Worm (Caenorhabditis elegans) whole organism, L4 larva: Measurements from ENCODE around the gene tnt-3.

ENCODE experiments used
- D1046.2 ChIP-seq: fragments of 200-800 bp; sonication (Bioruptor generic); IDR thresholded peaks from 2 replicates; pipeline ENCODE4 v1.3.6; 2022; ENCODE audit warnings: missing genetic modification characterization, missing compliant biosample characterization
- F10B5.3 ChIP-seq: sonication (generic microtip); optimal IDR thresholded peaks from 2 replicates; lab custom pipeline; 2016; ENCODE audit warnings: mild to moderate bottlenecking, missing genetic modification characterization, missing compliant biosample characterization
- F37D6.2 ChIP-seq: sonication (generic microtip); optimal IDR thresholded peaks from 2 replicates; lab custom pipeline; 2016; ENCODE audit warnings: mild to moderate bottlenecking, missing genetic modification characterization, missing compliant biosample characterization
- R02D3.7 ChIP-seq: fragments of 150-350 bp; sonication (generic microtip); optimal IDR thresholded peaks from 3 replicates; lab custom pipeline; 2014; ENCODE audit warnings: missing biosample characterization, missing genetic modification characterization
- Y105C5A.15 ChIP-seq: fragments of 200-800 bp; sonication (Bioruptor generic); IDR thresholded peaks from 2 replicates; pipeline ENCODE4 v1.3.6; 2022; ENCODE audit warnings: missing genetic modification characterization, missing compliant biosample characterization
- Y48G9A.11 ChIP-seq: fragments of 200-800 bp; sonication (Bioruptor generic); IDR thresholded peaks from 2 replicates; pipeline ENCODE4 v1.3.6; 2022; ENCODE audit warnings: missing genetic modification reagents, missing genetic modification characterization, missing compliant biosample characterization
- Y5F2A.4 ChIP-seq: fragments of 200-800 bp; sonication (Bioruptor generic); optimal IDR thresholded peaks from 2 replicates; lab custom pipeline; 2018; ENCODE audit warnings: mild to moderate bottlenecking, missing genetic modification characterization, missing compliant biosample characterization
- Y75B8A.6 ChIP-seq: fragments of 200-800 bp; sonication (Bioruptor generic); IDR thresholded peaks from 2 replicates; pipeline ENCODE4 v1.3.6; 2022; ENCODE audit warnings: missing genetic modification reagents, missing genetic modification characterization, missing compliant biosample characterization
- ZK337.2 ChIP-seq: fragments of 200-800 bp; sonication (Bioruptor generic); IDR thresholded peaks from 2 replicates; pipeline ENCODE4 v1.3.6; 2022; ENCODE audit warnings: missing genetic modification reagents, missing genetic modification characterization, missing compliant biosample characterization
- aha-1 ChIP-seq: fragments of 150-350 bp; peaks from one replicate; lab custom pipeline; 2014; ENCODE audit warnings: missing biosample characterization, missing genetic modification characterization
- ceh-20 ChIP-seq: fragments of 200-800 bp; sonication (Bioruptor generic); IDR thresholded peaks from 2 replicates; pipeline ENCODE4 v1.3.6; 2022; ENCODE audit warnings: missing genetic modification reagents, missing genetic modification characterization, missing compliant biosample characterization
- ceh-28 ChIP-seq: fragments of 150-350 bp; optimal IDR thresholded peaks from 2 replicates; lab custom pipeline; 2014; ENCODE audit warnings: missing biosample characterization, missing genetic modification reagents, missing genetic modification characterization
- ceh-32 ChIP-seq: sonication (generic microtip); optimal IDR thresholded peaks from 2 replicates; lab custom pipeline; 2016; ENCODE audit warnings: mild to moderate bottlenecking, missing genetic modification characterization, missing compliant biosample characterization; ENCODE audit not compliant: poor library complexity
- ces-1 ChIP-seq: fragments of 150-350 bp; sonication (generic microtip); optimal IDR thresholded peaks from 4 replicates; lab custom pipeline; 2014; ENCODE audit warnings: missing biosample characterization, missing genetic modification reagents, missing genetic modification characterization
- dmd-6 ChIP-seq: fragments of 200-800 bp; sonication (Bioruptor generic); IDR thresholded peaks from 2 replicates; pipeline ENCODE4 v1.3.6; 2022; ENCODE audit warnings: missing genetic modification reagents, missing genetic modification characterization, missing compliant biosample characterization
- dmd-8 ChIP-seq: fragments of 200-800 bp; sonication (Bioruptor generic); IDR thresholded peaks from 2 replicates; pipeline ENCODE4 v1.3.6; 2022; ENCODE audit warnings: missing genetic modification characterization, missing compliant biosample characterization
- dve-1 ChIP-seq: sonication (generic microtip); optimal IDR thresholded peaks from 2 replicates; lab custom pipeline; 2017; ENCODE audit warnings: antibody characterized with exemption, mild to moderate bottlenecking, missing genetic modification characterization, missing compliant biosample characterization; ENCODE audit not compliant: insufficient read depth
- egl-43 ChIP-seq: fragments of 200-800 bp; sonication (Bioruptor generic); IDR thresholded peaks from 2 replicates; pipeline ENCODE4 v1.3.6; 2022; ENCODE audit warnings: missing genetic modification reagents, missing genetic modification characterization, missing compliant biosample characterization
- fkh-10 ChIP-seq: fragments of 150-350 bp; optimal IDR thresholded peaks from 2 replicates; lab custom pipeline; 2014; ENCODE audit warnings: missing biosample characterization, missing genetic modification reagents, missing genetic modification characterization
- gei-8 ChIP-seq: fragments of 200-800 bp; sonication (Bioruptor generic); optimal IDR thresholded peaks from 2 replicates; lab custom pipeline; 2018; ENCODE audit warnings: mild to moderate bottlenecking, missing genetic modification characterization, missing compliant biosample characterization
- hlh-30 ChIP-seq: sonication (generic microtip); optimal IDR thresholded peaks from 2 replicates; lab custom pipeline; 2017; ENCODE audit warnings: antibody characterized with exemption, mild to moderate bottlenecking, missing genetic modification characterization, missing compliant biosample characterization; ENCODE audit not compliant: insufficient read depth
- hmg-1.1 ChIP-seq: fragments of 200-800 bp; sonication (Bioruptor generic); IDR thresholded peaks from 2 replicates; pipeline ENCODE4 v1.3.6; 2022; ENCODE audit warnings: missing genetic modification reagents, missing genetic modification characterization, missing compliant biosample characterization
- lin-38 ChIP-seq: fragments of 200-800 bp; sonication (Bioruptor generic); IDR thresholded peaks from 2 replicates; pipeline ENCODE4 v1.3.6; 2022; ENCODE audit warnings: missing genetic modification reagents, missing genetic modification characterization, missing compliant biosample characterization
- lsy-2 ChIP-seq, 2 experiments: fragments of 150-350 bp in 1 of 2; sonication (generic microtip) in 1 of 2; optimal IDR thresholded peaks; 2 replicates each; lab custom pipeline; 2014 to 2017; ENCODE audit warnings: missing biosample characterization in 2 of 2, missing genetic modification characterization in 2 of 2
- madf-9 ChIP-seq: fragments of 200-800 bp; sonication (Bioruptor generic); conservative IDR thresholded peaks from 2 replicates; pipeline ENCODE4 v1.3.6; 2022; ENCODE audit warnings: missing genetic modification reagents, missing genetic modification characterization, missing compliant biosample characterization
- mdl-1 ChIP-seq, 2 experiments: fragments of 150-350 bp in 1 of 2; sonication (generic microtip) in 1 of 2; optimal IDR thresholded peaks; 2 replicates each; lab custom pipeline; 2014 to 2017; ENCODE audit warnings: missing biosample characterization in 2 of 2, missing genetic modification characterization in 2 of 2
- mep-1 ChIP-seq: fragments of 150-350 bp; sonication (generic microtip); optimal IDR thresholded peaks from 3 replicates; lab custom pipeline; 2014; ENCODE audit warnings: missing biosample characterization, missing genetic modification characterization
- mes-2 ChIP-seq: sonication (generic microtip); optimal IDR thresholded peaks from 2 replicates; lab custom pipeline; 2016; ENCODE audit warnings: missing genotype, mild to moderate bottlenecking, missing genetic modification characterization, missing compliant biosample characterization; ENCODE audit not compliant: poor library complexity, severe bottlenecking
- mxl-3 ChIP-seq: fragments of 200-800 bp; sonication (Bioruptor generic); optimal IDR thresholded peaks from 2 replicates; lab custom pipeline; 2018; ENCODE audit warnings: mild to moderate bottlenecking, missing genetic modification characterization, missing compliant biosample characterization
- nhr-11 ChIP-seq: fragments of 150-350 bp; optimal IDR thresholded peaks from 2 replicates; lab custom pipeline; 2014; ENCODE audit warnings: missing biosample characterization, missing genetic modification characterization
- nhr-111 ChIP-seq: fragments of 200-800 bp; sonication (Bioruptor generic); optimal IDR thresholded peaks from 2 replicates; lab custom pipeline; 2018; ENCODE audit warnings: mild to moderate bottlenecking, missing genetic modification characterization, missing compliant biosample characterization
- nhr-237 ChIP-seq: sonication (generic microtip); optimal IDR thresholded peaks from 2 replicates; lab custom pipeline; 2017; ENCODE audit warnings: missing biosample characterization, missing genetic modification characterization
- nhr-28 ChIP-seq: fragments of 150-350 bp; optimal IDR thresholded peaks from 2 replicates; lab custom pipeline; 2014; ENCODE audit warnings: missing biosample characterization, missing genetic modification characterization
- nhr-48 ChIP-seq: sonication (generic microtip); optimal IDR thresholded peaks from 2 replicates; lab custom pipeline; 2016; ENCODE audit warnings: mild to moderate bottlenecking, missing genetic modification characterization, missing compliant biosample characterization
- nhr-6 ChIP-seq: fragments of 150-350 bp; optimal IDR thresholded peaks from 2 replicates; lab custom pipeline; 2014; ENCODE audit warnings: missing biosample characterization, missing genetic modification characterization
- nhr-77 ChIP-seq: fragments of 150-350 bp; optimal IDR thresholded peaks from 2 replicates; lab custom pipeline; 2014; ENCODE audit warnings: missing biosample characterization, missing genetic modification characterization
- php-3 ChIP-seq: fragments of 200-800 bp; sonication (Bioruptor generic); IDR thresholded peaks from 2 replicates; pipeline ENCODE4 v1.3.6; 2022; ENCODE audit warnings: missing genetic modification reagents, missing genetic modification characterization, missing compliant biosample characterization
- rbr-2 ChIP-seq: sonication (generic microtip); optimal IDR thresholded peaks from 2 replicates; lab custom pipeline; 2016; ENCODE audit warnings: missing genotype, missing genetic modification characterization, missing compliant biosample characterization
- saeg-2 ChIP-seq: fragments of 200-800 bp; sonication (Bioruptor generic); IDR thresholded peaks from 2 replicates; pipeline ENCODE4 v1.3.6; 2022; ENCODE audit warnings: missing genetic modification reagents, missing genetic modification characterization, missing compliant biosample characterization
- skn-1 ChIP-seq: fragments of 150-350 bp; optimal IDR thresholded peaks from 2 replicates; lab custom pipeline; 2014; ENCODE audit warnings: missing biosample characterization, missing genetic modification characterization
- spr-1 ChIP-seq: sonication (generic microtip); optimal IDR thresholded peaks from 2 replicates; lab custom pipeline; 2016; ENCODE audit warnings: mild to moderate bottlenecking, missing genetic modification characterization, missing compliant biosample characterization
- tag-97 ChIP-seq: fragments of 200-800 bp; sonication (Bioruptor generic); IDR thresholded peaks from 2 replicates; pipeline ENCODE4 v1.3.6; 2022; ENCODE audit warnings: missing genetic modification characterization, missing compliant biosample characterization
- unc-39 ChIP-seq: sonication (generic microtip); optimal IDR thresholded peaks from 2 replicates; lab custom pipeline; 2017; ENCODE audit warnings: missing biosample characterization, missing genetic modification characterization
- vab-7 ChIP-seq: fragments of 200-800 bp; sonication (Bioruptor generic); IDR thresholded peaks from 2 replicates; pipeline ENCODE4 v1.3.6; 2022; ENCODE audit warnings: missing genetic modification reagents, missing genetic modification characterization, missing compliant biosample characterization
- zfp-2 ChIP-seq: sonication (generic microtip); optimal IDR thresholded peaks from 2 replicates; lab custom pipeline; 2016; ENCODE audit warnings: mild to moderate bottlenecking, missing genetic modification characterization, missing compliant biosample characterization
- zip-11 ChIP-seq: fragments of 200-800 bp; sonication (Bioruptor generic); IDR thresholded peaks from 2 replicates; pipeline ENCODE4 v1.3.6; 2022; ENCODE audit warnings: missing genetic modification characterization, missing compliant biosample characterization
- zip-2 ChIP-seq: fragments of 150-350 bp; optimal IDR thresholded peaks from 2 replicates; lab custom pipeline; 2014; ENCODE audit warnings: missing biosample characterization, missing genetic modification characterization
- ztf-7 ChIP-seq: fragments of 150-350 bp; optimal IDR thresholded peaks from 2 replicates; lab custom pipeline; 2014; ENCODE audit warnings: missing biosample characterization, missing genetic modification characterization

Gene tnt-3

DNA sequence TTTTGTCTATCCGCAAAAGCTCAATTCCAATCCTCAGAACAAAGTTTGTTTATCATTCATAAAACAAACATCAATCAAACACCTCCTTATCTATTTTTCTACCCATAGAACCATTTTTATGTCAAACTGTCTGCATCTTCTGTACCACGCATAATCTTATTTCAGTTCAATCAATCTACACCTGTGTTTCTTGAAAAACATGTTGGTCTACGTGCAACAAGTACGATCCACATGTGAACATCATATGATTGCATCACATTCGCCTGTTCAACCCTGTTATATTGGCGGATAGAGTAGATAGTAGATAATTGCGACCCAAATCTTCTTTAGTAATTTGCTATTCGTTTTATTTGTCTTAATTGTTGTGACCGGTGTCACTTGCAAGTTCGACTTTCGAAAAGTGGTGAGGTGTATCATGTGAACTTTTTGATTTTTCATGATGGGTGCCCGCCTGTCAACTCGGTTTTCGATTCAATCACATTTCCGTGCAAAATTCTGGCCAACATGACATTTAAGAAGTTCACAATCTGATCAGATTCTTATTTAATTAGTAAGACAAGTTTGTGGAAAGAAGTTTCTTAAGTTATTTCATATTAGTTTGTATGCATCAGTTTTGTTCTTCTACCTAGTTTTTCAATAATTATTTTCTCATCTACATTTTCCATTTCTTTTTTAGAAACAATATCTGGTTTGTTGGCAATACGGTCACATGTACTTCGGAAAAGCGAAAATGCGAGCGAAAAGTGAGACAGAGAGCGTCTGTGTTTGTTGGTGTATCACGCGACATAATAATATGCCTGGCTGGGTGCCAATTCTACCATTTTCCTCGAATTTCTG lies 7.5 kb upstream of the tnt-3 start (continued):
- TF ChIP-seq lsy-2 (tag; optimal IDR thresholded peaks at IDR 0.05; lab: Kevin White, UChicago): peak in 1 of 2 experiments; percentile 54
- TF ChIP-seq lin-38 (GFP tag; lab: Robert Waterston, UW): no peak
- TF ChIP-seq nhr-111 (GFP tag; lab: Kevin White, UChicago): no peak
- no peak for TF ChIP-seq Y5F2A.4
- no peak for TF ChIP-seq tag-97 (GFP tag; lab: Robert Waterston, UW)
- peak; percentile 51 for TF ChIP-seq nhr-77
- TF ChIP-seq ZK337.2 (GFP tag; lab: Robert Waterston, UW): no peak
- TF ChIP-seq nhr-6 (tag; lab: Kevin White, UChicago): no peak
- no peak for TF ChIP-seq zip-11 (GFP tag; lab: Robert Waterston, UW)
- no peak for TF ChIP-seq unc-39 (tag; lab: Kevin White, UChicago)
- no peak for TF ChIP-seq skn-1
- peak; percentile 37 for TF ChIP-seq mep-1
- peak in 1 of 2 experiments; percentile 15 for TF ChIP-seq mdl-1 (tag; optimal IDR thresholded peaks at IDR 0.05; lab: Kevin White, UChicago)
- peak; percentile 98 for TF ChIP-seq ztf-7 (tag; lab: Kevin White, UChicago)
- TF ChIP-seq nhr-11: peak; percentile 42
- TF ChIP-seq mxl-3: peak; percentile 39
- TF ChIP-seq nhr-237 (tag; lab: Kevin White, UChicago): no peak
- TF ChIP-seq Y48G9A.11: no peak
- no peak for TF ChIP-seq ces-1 (GFP tag; lab: Kevin White, UChicago)
- TF ChIP-seq ceh-20 (GFP tag; lab: Robert Waterston, UW): no peak
- TF ChIP-seq, all 104 proteins: peak for 24

DNA sequence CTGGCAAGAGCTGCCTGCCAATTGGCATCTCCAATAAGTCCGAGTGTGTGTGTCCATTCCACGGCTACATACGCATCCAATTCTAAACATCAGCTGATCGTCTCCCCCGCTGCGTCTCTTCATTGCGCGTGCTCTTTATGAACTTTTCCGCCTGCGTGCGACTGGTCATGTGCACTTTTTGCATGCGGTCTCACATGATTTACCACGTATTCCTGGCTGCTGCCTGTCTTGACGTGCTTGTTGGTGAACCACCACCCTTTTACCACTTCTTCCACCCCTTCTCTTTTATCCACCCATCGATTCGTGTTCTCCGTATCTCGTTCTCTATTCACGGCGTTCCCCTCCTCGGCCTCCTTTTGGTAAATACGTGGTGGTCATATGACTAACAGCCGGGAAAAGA lies 6.7 kb upstream of the tnt-3 start:
- peak; percentile 46 for TF ChIP-seq dve-1 (tag; lab: Kevin White, UChicago)
- peak in 1 of 2 experiments; percentile 80 for TF ChIP-seq lsy-2 (tag; optimal IDR thresholded peaks at IDR 0.05; lab: Kevin White, UChicago)
- peak; percentile 63 for TF ChIP-seq nhr-28 (tag; lab: Kevin White, UChicago)
- TF ChIP-seq hmg-1.1 (GFP tag; lab: Robert Waterston, UW): peak; percentile 90
- TF ChIP-seq ztf-7 (tag; lab: Kevin White, UChicago): peak; percentile 61
- TF ChIP-seq madf-9 (GFP tag; lab: Robert Waterston, UW): 0 out of 2 replicates have a peak, but pooled peaks have one; percentile 48
- peak; percentile 82 for TF ChIP-seq egl-43 (GFP tag; lab: Robert Waterston, UW)
- peak; percentile 92 for TF ChIP-seq dmd-6 (GFP tag; lab: Robert Waterston, UW)
- TF ChIP-seq Y75B8A.6: no peak
- TF ChIP-seq vab-7 (GFP tag; lab: Robert Waterston, UW): peak; percentile 40; the same call in 1 of the 2 replicates
- no peak for TF ChIP-seq R02D3.7 (tag; lab: Kevin White, UChicago)
- peak; percentile 99 for TF ChIP-seq aha-1 (tag; lab: Kevin White, UChicago)
- peak; percentile 58 for TF ChIP-seq mes-2 (tag; lab: Kevin White, UChicago)
- TF ChIP-seq rbr-2 (tag; lab: Kevin White, UChicago): peak; percentile 83
- TF ChIP-seq nhr-48 (tag; lab: Kevin White, UChicago): peak; percentile 54
- TF ChIP-seq zip-2 (tag; lab: Kevin White, UChicago): no peak
- peak; percentile 34 for TF ChIP-seq zfp-2 (tag; lab: Kevin White, UChicago)
- TF ChIP-seq D1046.2 (GFP tag; lab: Robert Waterston, UW): 0 out of 2 replicates have a peak, but pooled peaks have one; percentile 37
- 0 out of 2 replicates have a peak, but pooled peaks have one; percentile 67 for TF ChIP-seq saeg-2 (GFP tag; lab: Robert Waterston, UW)
- peak; percentile 78 for TF ChIP-seq php-3
- peak; percentile 48 for TF ChIP-seq spr-1 (tag; lab: Kevin White, UChicago)
- peak; percentile 85 for TF ChIP-seq ceh-20 (GFP tag; lab: Robert Waterston, UW)
- peak; percentile 80 for TF ChIP-seq F37D6.2 (tag; lab: Kevin White, UChicago)
- peak; percentile 82 for TF ChIP-seq mep-1
- peak; percentile 56 for TF ChIP-seq ceh-32 (tag; lab: Kevin White, UChicago)
- TF ChIP-seq ceh-28 (tag; lab: Kevin White, UChicago): peak; percentile 25
- no peak for TF ChIP-seq ZK337.2 (GFP tag; lab: Robert Waterston, UW)
- TF ChIP-seq fkh-10: peak; percentile 49
- TF ChIP-seq hlh-30 (tag; lab: Kevin White, UChicago): peak; percentile 99
- no peak for TF ChIP-seq dmd-8
- TF ChIP-seq gei-8 (GFP tag; lab: Kevin White, UChicago): peak; percentile 67
- no peak for TF ChIP-seq F10B5.3 (tag; lab: Kevin White, UChicago)
- TF ChIP-seq Y105C5A.15 (GFP tag; lab: Robert Waterston, UW): no peak
